Worm (Caenorhabditis elegans): ENCODE data around the gene R05F9.7.
"Not testable (repeated sequence)": the region's sequence is repeated elsewhere in the genome, so short reads cannot be mapped to it uniquely, and the experiment has no call there.

R05F9.7 gene

ce11 chrII:4925198-4925764, 39.2 kb downstream of the R05F9.7 start, which contains the start of gene aagr-2 (continued):
- TF ChIP-seq Y79H2A.3 (GFP tag; conservative IDR thresholded peaks at IDR 0.05) = no peak
- no peak for TF ChIP-seq ccch-3 (GFP tag; optimal IDR thresholded peaks at IDR 0.05)
- no peak for TF ChIP-seq hlh-12 (tag; optimal IDR thresholded peaks at IDR 0.05)
- TF ChIP-seq gei-17 (GFP tag; optimal IDR thresholded peaks at IDR 0.05) = no peak
- TF ChIP-seq somi-1 (GFP tag; optimal IDR thresholded peaks at IDR 0.05) = no peak
- no peak for TF ChIP-seq lin-54 (GFP tag; optimal IDR thresholded peaks at IDR 0.05)
- TF ChIP-seq cebp-2 (GFP tag; IDR thresholded peaks at IDR 0.05) = no peak
- no peak for TF ChIP-seq zim-3 (tag; optimal IDR thresholded peaks at IDR 0.05)
- TF ChIP-seq madf-8 (GFP tag; conservative IDR thresholded peaks at IDR 0.05) = no peak
- TF ChIP-seq ztf-26 (tag; optimal IDR thresholded peaks at IDR 0.05) = no peak
- no peak for TF ChIP-seq fkh-3 (tag; optimal IDR thresholded peaks at IDR 0.05)
- no peak for TF ChIP-seq Y67H2A.10 (GFP tag; conservative IDR thresholded peaks at IDR 0.05)
- no peak for TF ChIP-seq unc-130 (GFP tag; optimal IDR thresholded peaks at IDR 0.05)
- TF ChIP-seq madf-6 (GFP tag; IDR thresholded peaks at IDR 0.05) = no peak
- peak; percentile 36 to 64 for TF ChIP-seq let-607 (tag; optimal IDR thresholded peaks at IDR 0.05)
- TF ChIP-seq nhr-80 (tag; optimal IDR thresholded peaks at IDR 0.05) = peak; percentile 94
- TF ChIP-seq mcd-1 (GFP tag; IDR thresholded peaks at IDR 0.05) = no peak
- no peak for TF ChIP-seq dpff-1 (tag; optimal IDR thresholded peaks at IDR 0.05)

ce11 chrII:4928367-4928766, 42.3 kb downstream of the R05F9.7 start:
- TF ChIP-seq rcor-1 (GFP tag; IDR thresholded peaks at IDR 0.05) = 0 out of 2 replicates have a peak, but pooled peaks have one; percentile 13
- TF ChIP-seq C06A6.2 (GFP tag; conservative IDR thresholded peaks at IDR 0.05) = 0 out of 2 replicates have a peak, but pooled peaks have one; percentile 15
- TF ChIP-seq Y53G8AR.9 (GFP tag; conservative IDR thresholded peaks at IDR 0.05) = 0 out of 2 replicates have a peak, but pooled peaks have one; percentile 28
- peak; percentile 84 for TF ChIP-seq tbp1 (GFP tag; optimal IDR thresholded peaks at IDR 0.05)
- TF ChIP-seq cebp-2 (GFP tag; IDR thresholded peaks at IDR 0.05) = 0 out of 2 replicates have a peak, but pooled peaks have one; percentile 22
- peak; percentile 87 for TF ChIP-seq ztf-25 (GFP tag; IDR thresholded peaks at IDR 0.05)
- TF ChIP-seq rpc-1 (optimal IDR thresholded peaks at IDR 0.05); cebp-1 (tag; optimal IDR thresholded peaks at IDR 0.05): not testable (repeated sequence)
- TF ChIP-seq rpc-1 (tag; optimal IDR thresholded peaks at IDR 0.05) = peak; percentile 44
- peak; percentile 61 for TF ChIP-seq B0261.1 (tag; optimal IDR thresholded peaks at IDR 0.05)
- peak; percentile 74 for TF ChIP-seq hmg-1.2 (GFP tag; IDR thresholded peaks at IDR 0.05)
- TF ChIP-seq ceh-40 (GFP tag; IDR thresholded peaks at IDR 0.05) = 0 out of 2 replicates have a peak, but pooled peaks have one; percentile 69
- peak; percentile 32; the same call in 1 of the 2 replicates for TF ChIP-seq cebp-1 (GFP tag; IDR thresholded peaks at IDR 0.05)
- 0 out of 2 replicates have a peak, but pooled peaks have one; percentile 22 for TF ChIP-seq mcd-1 (GFP tag; IDR thresholded peaks at IDR 0.05)
- TF ChIP-seq lin-26 (GFP tag; IDR thresholded peaks at IDR 0.05) = peak; percentile 96
- TF ChIP-seq F33H1.4 (GFP tag; IDR thresholded peaks at IDR 0.05) = 0 out of 2 replicates have a peak, but pooled peaks have one; percentile 16
- TF ChIP-seq Y56A3A.18 (GFP tag; IDR thresholded peaks at IDR 0.05) = 0 out of 2 replicates have a peak, but pooled peaks have one; percentile 38
- TF ChIP-seq aptf-2 (GFP tag; conservative IDR thresholded peaks at IDR 0.05) = 0 out of 2 replicates have a peak, but pooled peaks have one; percentile 10
- TF ChIP-seq pbrm-1 (GFP tag; IDR thresholded peaks at IDR 0.05) = 0 out of 2 replicates have a peak, but pooled peaks have one; percentile 28
- peak; percentile 57; the same call in 1 of the 2 replicates for TF ChIP-seq madf-6 (GFP tag; IDR thresholded peaks at IDR 0.05)
- TF ChIP-seq nfyb-1 (GFP tag; IDR thresholded peaks at IDR 0.05) = peak; percentile 49; the same call in 1 of the 2 replicates

- TF ChIP-seq nhr-27 (tag; optimal IDR thresholded peaks at IDR 0.05) = no peak
- TF ChIP-seq hlh-12 (tag; optimal IDR thresholded peaks at IDR 0.05) = no peak
- no peak for TF ChIP-seq ztf-18 (tag; optimal IDR thresholded peaks at IDR 0.05)
- no peak for TF ChIP-seq T07F8.4 (tag; optimal IDR thresholded peaks at IDR 0.05)
- TF ChIP-seq F52B5.7 (tag; optimal IDR thresholded peaks at IDR 0.05) = no peak
- no peak for TF ChIP-seq ceh-27 (GFP tag; optimal IDR thresholded peaks at IDR 0.05)
- no peak for TF ChIP-seq rpc-1 (optimal IDR thresholded peaks at IDR 0.05)
- no peak for TF ChIP-seq rpc-1 (tag; optimal IDR thresholded peaks at IDR 0.05)
- no peak for TF ChIP-seq nhr-80 (tag; optimal IDR thresholded peaks at IDR 0.05)
- no peak for TF ChIP-seq sea-2 (GFP tag; IDR thresholded peaks at IDR 0.05)
- no peak for TF ChIP-seq B0261.1 (tag; optimal IDR thresholded peaks at IDR 0.05)
- no peak for TF ChIP-seq unc-130 (GFP tag; optimal IDR thresholded peaks at IDR 0.05)
- TF ChIP-seq nfya-1 (tag; optimal IDR thresholded peaks at IDR 0.05; ENCODE audit: borderline replicate concordance, insufficient read depth) = no peak
- TF ChIP-seq athp-1 (tag; optimal IDR thresholded peaks at IDR 0.05) = no peak
- TF ChIP-seq Y79H2A.3 (GFP tag; conservative IDR thresholded peaks at IDR 0.05) = no peak
- TF ChIP-seq ztf-22 (GFP tag; optimal IDR thresholded peaks at IDR 0.05) = no peak
- TF ChIP-seq B0035.1 (tag; optimal IDR thresholded peaks at IDR 0.05) = no peak
Observed at ce11 chrII:4931286-4931685, 45.2 kb downstream of the R05F9.7 start.

All from whole organism, young adult.